Worm (Caenorhabditis elegans) whole organism, midembryonic: ENCODE data around the gene sek-4.

ENCODE experiments used
- cog-1 ChIP-seq: sonication (generic microtip); optimal IDR thresholded peaks from 2 replicates; lab custom pipeline; 2016; ENCODE audit warnings: missing genetic modification characterization, missing compliant biosample characterization
- flt-1 ChIP-seq: fragments of 200-800 bp; sonication (Bioruptor generic); IDR thresholded peaks from 2 replicates; pipeline ENCODE4 v1.3.6; 2022; ENCODE audit warnings: missing genetic modification characterization, missing compliant biosample characterization
- klf-2 ChIP-seq: fragments of 200-800 bp; sonication (Bioruptor generic); conservative IDR thresholded peaks from 2 replicates; pipeline ENCODE4 v1.3.6; 2022; ENCODE audit warnings: missing genetic modification reagents, missing genetic modification characterization, missing compliant biosample characterization
- tab-1 ChIP-seq: fragments of 200-800 bp; sonication (Bioruptor generic); IDR thresholded peaks from 2 replicates; pipeline ENCODE4 v1.3.6; 2022; ENCODE audit warnings: missing genetic modification characterization, missing compliant biosample characterization

DNA sequence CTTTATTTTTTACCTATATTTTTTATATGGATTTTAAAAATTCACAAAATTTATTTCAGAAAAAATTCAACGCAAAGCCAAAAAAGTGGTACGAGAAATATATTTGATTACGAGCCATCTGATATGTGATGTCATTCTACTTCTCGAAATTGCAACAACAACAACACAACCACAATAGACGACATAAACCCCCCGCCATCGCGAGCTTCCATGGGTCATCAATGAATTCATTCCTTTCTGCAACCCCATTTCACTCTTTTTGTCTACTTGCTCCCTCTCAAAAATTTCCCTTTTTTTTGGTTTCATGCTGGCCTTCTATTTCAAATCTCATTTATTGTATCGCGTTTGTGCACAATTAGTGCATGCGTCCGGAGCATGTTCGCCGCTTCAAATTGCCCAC is 27.0 kb upstream of the sek-4 start:
- no peak for TF ChIP-seq cog-1 (tag; lab: Kevin White, UChicago)
- TF ChIP-seq flt-1 (GFP tag; lab: Robert Waterston, UW), result no peak
- TF ChIP-seq tab-1, result no peak
- no peak for TF ChIP-seq klf-2
